Worm (Caenorhabditis elegans): ENCODE results near the gene C04H4.1.

C04H4.1 gene

ce11 chrII:7955548-7955947, 3.1 kb upstream of the C04H4.1 start:
- TF ChIP-seq zip-8 (tag; optimal IDR thresholded peaks at IDR 0.05) (no peak), nhr-12 (tag; optimal IDR thresholded peaks at IDR 0.05) (no peak), nhr-2 (tag; optimal IDR thresholded peaks at IDR 0.05) (no peak), blmp-1 (tag; optimal IDR thresholded peaks at IDR 0.05) (no peak), ceh-39 (tag; optimal IDR thresholded peaks at IDR 0.05) (no peak), nhr-28 (tag; optimal IDR thresholded peaks at IDR 0.05) (no peak), pha-4 (tag; optimal IDR thresholded peaks at IDR 0.05) (no peak), elt-1 (tag; optimal IDR thresholded peaks at IDR 0.05; ENCODE audit: borderline replicate concordance, insufficient read depth) (no peak), nhr-76 (tag; optimal IDR thresholded peaks at IDR 0.05) (no peak), unc-39 (tag; optimal IDR thresholded peaks at IDR 0.05) (no peak), cnd-1 (tag; optimal IDR thresholded peaks at IDR 0.05) (no peak), ceh-43 (GFP tag; optimal IDR thresholded peaks at IDR 0.05) (no peak)

ce11 chrII:7962181-7962580, 3.5 kb downstream of the C04H4.1 start:
- TF ChIP-seq bed-3 (GFP tag; optimal IDR thresholded peaks at IDR 0.05) (no peak), mab-5 (tag; optimal IDR thresholded peaks at IDR 0.05) (peak; percentile 18), hlh-1 (tag; optimal IDR thresholded peaks at IDR 0.05) (peak; percentile 86)

- TF ChIP-seq ces-1 (GFP tag; optimal IDR thresholded peaks at IDR 0.05), result peak; percentile 69
- no peak for TF ChIP-seq sem-2 (GFP tag; optimal IDR thresholded peaks at IDR 0.05)
- TF ChIP-seq nhr-2 (tag; optimal IDR thresholded peaks at IDR 0.05), result no peak
Observed at ce11 chrII:7968393-7968792, 9.7 kb downstream of the C04H4.1 start.

- TF ChIP-seq drap-1 (GFP tag; optimal IDR thresholded peaks at IDR 0.05), result no peak
- TF ChIP-seq elt-1 (tag; optimal IDR thresholded peaks at IDR 0.05; ENCODE audit: borderline replicate concordance, insufficient read depth), result no peak
- TF ChIP-seq lin-13 (tag; optimal IDR thresholded peaks at IDR 0.05), result no peak
- TF ChIP-seq lin-32 (GFP tag; optimal IDR thresholded peaks at IDR 0.05), result no peak
- TF ChIP-seq blmp-1 (tag; optimal IDR thresholded peaks at IDR 0.05), result no peak
- no peak for TF ChIP-seq ceh-83 (GFP tag; optimal IDR thresholded peaks at IDR 0.05)
- no peak for TF ChIP-seq nhr-76 (tag; optimal IDR thresholded peaks at IDR 0.05)
- TF ChIP-seq sptf-1 (tag; optimal IDR thresholded peaks at IDR 0.05), result no peak
- TF ChIP-seq M03D4.4 (tag; optimal IDR thresholded peaks at IDR 0.05), result no peak
- TF ChIP-seq zip-8 (tag; optimal IDR thresholded peaks at IDR 0.05), result no peak
- no peak for TF ChIP-seq ham-2 (GFP tag; optimal IDR thresholded peaks at IDR 0.05)
- no peak for TF ChIP-seq nhr-28 (tag; optimal IDR thresholded peaks at IDR 0.05)
Observed at ce11 chrII:7974189-7974823, 15.7 kb downstream of the C04H4.1 start.

ce11 chrII:7976308-7976707, 17.7 kb downstream of the C04H4.1 start, which contains the start of gene DH11.5:
Gene DH11.5, plus strand, starts transcription at chrII:7976608.
- TF ChIP-seq M03D4.4 (tag; optimal IDR thresholded peaks at IDR 0.05) (no peak), ztf-11 (tag; optimal IDR thresholded peaks at IDR 0.05) (no peak), lsy-2 (tag; optimal IDR thresholded peaks at IDR 0.05) (no peak), unc-39 (tag; optimal IDR thresholded peaks at IDR 0.05) (no peak), cnd-1 (tag; optimal IDR thresholded peaks at IDR 0.05) (no peak), mls-2 (tag; optimal IDR thresholded peaks at IDR 0.05) (no peak), snpc-4 (tag; optimal IDR thresholded peaks at IDR 0.05) (no peak), unc-120 (tag; optimal IDR thresholded peaks at IDR 0.05; ENCODE audit: poor library complexity, severe bottlenecking) (no peak), unc-62 (GFP tag; optimal IDR thresholded peaks at IDR 0.05) (no peak), elt-1 (tag; optimal IDR thresholded peaks at IDR 0.05; ENCODE audit: borderline replicate concordance, insufficient read depth) (no peak), sem-2 (GFP tag; optimal IDR thresholded peaks at IDR 0.05) (no peak), sptf-1 (tag; optimal IDR thresholded peaks at IDR 0.05) (no peak), ceh-83 (GFP tag; optimal IDR thresholded peaks at IDR 0.05) (no peak), nhr-237 (tag; optimal IDR thresholded peaks at IDR 0.05) (no peak)

- TF ChIP-seq bed-3 (GFP tag; optimal IDR thresholded peaks at IDR 0.05) (no peak), ceh-43 (GFP tag; optimal IDR thresholded peaks at IDR 0.05) (no peak), elt-3 (tag; optimal IDR thresholded peaks at IDR 0.05) (no peak), tbx-8 (GFP tag; optimal IDR thresholded peaks at IDR 0.05) (no peak), nhr-76 (tag; optimal IDR thresholded peaks at IDR 0.05) (no peak), M03D4.4 (tag; optimal IDR thresholded peaks at IDR 0.05) (no peak), sem-2 (GFP tag; optimal IDR thresholded peaks at IDR 0.05) (no peak), lsy-2 (tag; optimal IDR thresholded peaks at IDR 0.05) (no peak), cnd-1 (tag; optimal IDR thresholded peaks at IDR 0.05) (no peak), nhr-28 (tag; optimal IDR thresholded peaks at IDR 0.05) (no peak), nhr-2 (tag; optimal IDR thresholded peaks at IDR 0.05) (no peak), lin-32 (GFP tag; optimal IDR thresholded peaks at IDR 0.05) (no peak), flh-1 (GFP tag; optimal IDR thresholded peaks at IDR 0.05) (no peak), hlh-1 (tag; optimal IDR thresholded peaks at IDR 0.05) (no peak), sptf-1 (tag; optimal IDR thresholded peaks at IDR 0.05) (no peak), mep-1 (tag; optimal IDR thresholded peaks at IDR 0.05) (no peak)
Observed at ce11 chrII:7977513-7977912, 18.9 kb downstream of the C04H4.1 start.
